Fruit fly (Drosophila melanogaster) whole organism, prepupa: ENCODE measurements around the gene Tm2.

Experiments
- Blimp-1 ChIP-seq: fragments of 200-800 bp; sonication (Bioruptor generic); optimal IDR thresholded peaks from 3 replicates; lab custom pipeline; 2017; ENCODE audit warnings: missing biosample characterization, missing genetic modification characterization, mild to moderate bottlenecking, moderate library complexity, missing genetic modification reagents
- CG10631 ChIP-seq: fragments of 200-800 bp; sonication (Bioruptor generic); optimal IDR thresholded peaks from 2 replicates; lab custom pipeline; 2016; ENCODE audit warnings: missing biosample characterization, missing genetic modification characterization
- CG11294 ChIP-seq: fragments of 200-800 bp; sonication (Bioruptor generic); IDR thresholded peaks from 2 replicates; pipeline ENCODE4 v1.3.6; 2022; ENCODE audit warnings: missing biosample characterization, missing genetic modification characterization
- CG11762 ChIP-seq: fragments of 200-800 bp; sonication (Bioruptor generic); optimal IDR thresholded peaks from 3 replicates; lab custom pipeline; 2016; ENCODE audit warnings: missing biosample characterization, missing genetic modification characterization; ENCODE audit not compliant: insufficient read depth
- CG11902 ChIP-seq: fragments of 200-800 bp; sonication (Bioruptor generic); optimal IDR thresholded peaks from 3 replicates; lab custom pipeline; 2016; ENCODE audit warnings: missing biosample characterization, missing genetic modification characterization
- CG15336 ChIP-seq: fragments of 200-800 bp; sonication (Bioruptor generic); IDR thresholded peaks from 2 replicates; pipeline ENCODE4 v1.3.6; 2022; ENCODE audit warnings: missing biosample characterization, missing genetic modification characterization
- CG1621 ChIP-seq: fragments of 200-800 bp; sonication (Bioruptor generic); optimal IDR thresholded peaks from 3 replicates; lab custom pipeline; 2018; ENCODE audit warnings: missing biosample characterization, mild to moderate bottlenecking, missing genetic modification characterization
- CG16779 ChIP-seq: fragments of 200-800 bp; sonication (Bioruptor generic); optimal IDR thresholded peaks from 3 replicates; lab custom pipeline; 2017; ENCODE audit warnings: missing biosample characterization, mild to moderate bottlenecking, missing genetic modification characterization
- CG3032 ChIP-seq: fragments of 200-800 bp; optimal IDR thresholded peaks from 2 replicates; lab custom pipeline; 2019; ENCODE audit warnings: missing biosample characterization, mild to moderate bottlenecking, missing genetic modification characterization, moderate library complexity
- CG31627 ChIP-seq: fragments of 200-800 bp; sonication (Bioruptor generic); optimal IDR thresholded peaks from 3 replicates; lab custom pipeline; 2016; ENCODE audit warnings: missing biosample characterization, missing genetic modification characterization
- CG34406 ChIP-seq: fragments of 200-800 bp; sonication (Bioruptor generic); optimal IDR thresholded peaks from 3 replicates; lab custom pipeline; 2016; ENCODE audit warnings: missing biosample characterization, missing genetic modification characterization
- CG3919 ChIP-seq: fragments of 200-800 bp; sonication (Bioruptor generic); optimal IDR thresholded peaks from 3 replicates; lab custom pipeline; 2016; ENCODE audit warnings: missing biosample characterization, missing genetic modification characterization
- CG4318 ChIP-seq: fragments of 200-800 bp; sonication (Bioruptor generic); optimal IDR thresholded peaks from 3 replicates; lab custom pipeline; 2017; ENCODE audit warnings: missing biosample characterization, mild to moderate bottlenecking, missing genetic modification characterization
- CG6163 ChIP-seq: fragments of 200-800 bp; sonication (Bioruptor generic); IDR thresholded peaks from 3 replicates; pipeline ENCODE4 v1.3.6; 2022; ENCODE audit warnings: missing biosample characterization, missing genetic modification characterization
- CG6792 ChIP-seq: fragments of 200-800 bp; sonication (Bioruptor generic); optimal IDR thresholded peaks from 3 replicates; lab custom pipeline; 2016; ENCODE audit warnings: missing biosample characterization, missing genetic modification characterization
- CG6808 ChIP-seq: fragments of 200-800 bp; sonication (Bioruptor generic); optimal IDR thresholded peaks from 3 replicates; lab custom pipeline; 2017; ENCODE audit warnings: missing biosample characterization, missing genetic modification characterization, mild to moderate bottlenecking, moderate library complexity, missing genetic modification reagents
- CG8119 ChIP-seq: fragments of 200-800 bp; sonication (Bioruptor generic); IDR thresholded peaks from 3 replicates; pipeline ENCODE4 v1.3.6; 2022; ENCODE audit warnings: missing biosample characterization, missing genetic modification characterization
- CG8319 ChIP-seq: fragments of 200-800 bp; sonication (Bioruptor generic); optimal IDR thresholded peaks from 3 replicates; lab custom pipeline; 2016; ENCODE audit warnings: missing biosample characterization, missing genetic modification characterization
- CG8632 ChIP-seq: fragments of 200-800 bp; sonication (Bioruptor generic); optimal IDR thresholded peaks from 3 replicates; lab custom pipeline; 2016; ENCODE audit warnings: missing biosample characterization, missing genetic modification characterization
- Eip78C ChIP-seq: fragments of 200-800 bp; sonication (Bioruptor generic); peaks from one replicate; lab custom pipeline; 2016; ENCODE audit warnings: missing biosample characterization, missing genetic modification characterization
- Eip93F ChIP-seq: fragments of 200-800 bp; sonication (Bioruptor generic); optimal IDR thresholded peaks from 2 replicates; lab custom pipeline; 2016; ENCODE audit warnings: missing biosample characterization, mild to moderate bottlenecking, missing genetic modification characterization
- Ets21C ChIP-seq: fragments of 200-800 bp; sonication (Bioruptor generic); optimal IDR thresholded peaks from 3 replicates; lab custom pipeline; 2016; ENCODE audit warnings: missing biosample characterization, missing genetic modification characterization
- Ets96B ChIP-seq: fragments of 200-800 bp; optimal IDR thresholded peaks from 2 replicates; lab custom pipeline; 2019; ENCODE audit warnings: missing biosample characterization, mild to moderate bottlenecking, missing genetic modification characterization, moderate library complexity
- Gug ChIP-seq: fragments of 200-800 bp; sonication (Bioruptor generic); IDR thresholded peaks from 2 replicates; pipeline ENCODE4 v1.3.6; 2022; ENCODE audit warnings: missing biosample characterization, missing genetic modification characterization
- Hr38 ChIP-seq: sonication (Bioruptor generic); optimal IDR thresholded peaks from 2 replicates; lab custom pipeline; 2016; ENCODE audit warnings: missing biosample characterization, missing genetic modification characterization
- Hr39 ChIP-seq: fragments of 200-800 bp; sonication (Bioruptor generic); optimal IDR thresholded peaks from 2 replicates; lab custom pipeline; 2016; ENCODE audit warnings: missing biosample characterization, missing genetic modification characterization
- Lpt ChIP-seq: fragments of 200-800 bp; sonication (Bioruptor generic); optimal IDR thresholded peaks from 3 replicates; lab custom pipeline; 2016; ENCODE audit warnings: missing biosample characterization, missing genetic modification characterization
- Met ChIP-seq: fragments of 200-800 bp; sonication (Bioruptor generic); optimal IDR thresholded peaks from 3 replicates; lab custom pipeline; 2016; ENCODE audit warnings: missing biosample characterization, missing genetic modification characterization
- Sox14 ChIP-seq: fragments of 200-800 bp; sonication (Bioruptor generic); optimal IDR thresholded peaks from 3 replicates; lab custom pipeline; 2016; ENCODE audit warnings: missing biosample characterization, missing genetic modification characterization
- achi ChIP-seq: fragments of 200-800 bp; sonication (Bioruptor generic); optimal IDR thresholded peaks from 3 replicates; lab custom pipeline; 2016; ENCODE audit warnings: missing biosample characterization, missing genetic modification characterization
- acj6 ChIP-seq: fragments of 200-800 bp; sonication (Bioruptor generic); optimal IDR thresholded peaks from 3 replicates; lab custom pipeline; 2016; ENCODE audit warnings: missing biosample characterization, missing genetic modification characterization
- cyc ChIP-seq: fragments of 200-800 bp; sonication (Bioruptor generic); optimal IDR thresholded peaks from 3 replicates; lab custom pipeline; 2016; ENCODE audit warnings: missing biosample characterization, missing genetic modification characterization
- dac ChIP-seq: fragments of 200-800 bp; sonication (Bioruptor generic); optimal IDR thresholded peaks from 2 replicates; lab custom pipeline; 2017; ENCODE audit warnings: missing biosample characterization, mild to moderate bottlenecking, missing genetic modification characterization
- dsx ChIP-seq: fragments of 200-800 bp; optimal IDR thresholded peaks from 3 replicates; lab custom pipeline; 2019; ENCODE audit warnings: missing biosample characterization, mild to moderate bottlenecking, missing genetic modification characterization, moderate library complexity; ENCODE audit not compliant: poor library complexity, severe bottlenecking
- fd59A ChIP-seq: fragments of 200-800 bp; sonication (Bioruptor generic); optimal IDR thresholded peaks from 2 replicates; lab custom pipeline; 2017; ENCODE audit warnings: missing biosample characterization, mild to moderate bottlenecking, missing genetic modification characterization, missing genetic modification reagents
- fd85E ChIP-seq: fragments of 200-800 bp; sonication (Bioruptor generic); optimal IDR thresholded peaks from 3 replicates; lab custom pipeline; 2016; ENCODE audit warnings: missing biosample characterization, missing genetic modification characterization
- fkh ChIP-seq: fragments of 200-800 bp; sonication (Bioruptor generic); optimal IDR thresholded peaks from 3 replicates; lab custom pipeline; 2017; ENCODE audit warnings: missing biosample characterization, mild to moderate bottlenecking, missing genetic modification characterization, moderate library complexity
- net ChIP-seq: fragments of 200-800 bp; sonication (Bioruptor generic); optimal IDR thresholded peaks from 3 replicates; lab custom pipeline; 2016; ENCODE audit warnings: missing biosample characterization, missing genetic modification characterization
- pdm3 ChIP-seq: fragments of 200-800 bp; sonication (Bioruptor generic); optimal IDR thresholded peaks from 3 replicates; lab custom pipeline; 2016; ENCODE audit warnings: missing biosample characterization, missing genetic modification characterization
- salr ChIP-seq, 2 experiments: fragments of 200-800 bp; sonication (Bioruptor generic); optimal IDR thresholded peaks; 3 replicates each; lab custom pipeline; 2016 to 2018; ENCODE audit warnings: missing biosample characterization in 2 of 2, missing genetic modification characterization in 2 of 2, mild to moderate bottlenecking in 1 of 2
- spab ChIP-seq: fragments of 200-800 bp; sonication (Bioruptor generic); optimal IDR thresholded peaks from 2 replicates; lab custom pipeline; 2017; ENCODE audit warnings: missing biosample characterization, mild to moderate bottlenecking, missing genetic modification characterization, missing genetic modification reagents
- ss ChIP-seq, 2 experiments: fragments of 200-800 bp; sonication (Bioruptor generic); optimal IDR thresholded peaks; 2 replicates in 1 of 2; 3 replicates in 1 of 2; lab custom pipeline; 2017 to 2018; ENCODE audit warnings: mild to moderate bottlenecking in 2 of 2, missing biosample characterization in 2 of 2, missing genetic modification characterization in 2 of 2, moderate library complexity in 1 of 2
- svp ChIP-seq: fragments of 200-800 bp; sonication (Bioruptor generic); peaks from one replicate; lab custom pipeline; 2016; ENCODE audit warnings: missing biosample characterization, missing genetic modification characterization
- topi ChIP-seq: fragments of 200-800 bp; sonication (Bioruptor generic); optimal IDR thresholded peaks from 3 replicates; lab custom pipeline; 2016; ENCODE audit warnings: missing biosample characterization, missing genetic modification characterization
- vri ChIP-seq: fragments of 200-800 bp; sonication (Bioruptor generic); optimal IDR thresholded peaks from 3 replicates; lab custom pipeline; 2016; ENCODE audit warnings: missing biosample characterization, mild to moderate bottlenecking, missing genetic modification characterization

Tm2 gene

dm6 chr3R:15277926-15278869 is 31.8 kb upstream of the Tm2 start, which contains the start of the genes MRG15 and Tm1 (continued):
- TF ChIP-seq CG8632 (GFP tag; lab: Kevin White, UChicago) (no peak), achi (GFP tag; lab: Kevin White, UChicago) (no peak), Ets21C (no peak)

DNA sequence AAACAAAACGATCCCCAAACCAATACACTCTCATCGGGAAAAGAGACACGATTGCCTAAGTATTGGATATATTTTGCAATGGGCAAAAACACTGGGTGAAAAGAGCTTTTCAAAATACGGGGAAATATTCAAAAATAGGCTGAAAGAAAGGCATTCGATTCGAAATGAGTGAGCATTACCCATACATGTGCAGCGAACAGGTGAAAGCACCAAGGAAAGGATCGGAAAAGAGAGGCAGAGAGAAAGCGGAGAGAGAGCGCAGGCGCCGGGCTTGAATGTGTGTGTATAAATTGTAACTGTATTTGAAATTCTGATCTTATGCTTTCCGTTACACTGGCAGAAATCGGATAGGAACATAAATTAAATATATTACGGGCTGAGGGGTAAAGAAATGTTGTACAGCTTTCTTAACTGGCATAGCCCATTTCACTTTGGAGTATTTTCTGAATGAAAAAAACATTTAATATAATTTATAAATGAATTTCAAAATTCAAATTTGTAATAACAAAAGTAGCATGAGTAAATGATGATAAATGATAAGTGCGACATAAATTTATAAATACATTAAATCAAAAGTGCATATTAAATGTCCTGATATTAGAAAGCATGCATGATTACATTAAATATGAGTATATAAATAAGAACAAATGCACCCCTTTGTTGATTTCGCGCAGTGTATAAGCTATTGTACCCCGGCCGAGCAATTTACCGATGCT is 29.2 kb upstream of the Tm2 start:
- TF ChIP-seq CG31627 (GFP tag; lab: Kevin White, UChicago) (peak; percentile 48), CG3032 (peak; percentile 18), CG8632 (GFP tag; lab: Kevin White, UChicago) (peak; percentile 66), fkh (GFP tag; lab: Kevin White, UChicago) (peak; percentile 46), CG6808 (GFP tag; lab: Kevin White, UChicago) (peak; percentile 17), Hr38 (GFP tag; lab: Kevin White, UChicago) (no peak), net (GFP tag; lab: Kevin White, UChicago) (peak; percentile 52), Gug (GFP tag; lab: Robert Waterston, UW) (peak; percentile 30; the same call in 1 of the 2 replicates), achi (GFP tag; lab: Kevin White, UChicago) (peak; percentile 63), Met (GFP tag; lab: Kevin White, UChicago) (peak; percentile 80), topi (GFP tag; lab: Kevin White, UChicago) (peak; percentile 73), Ets21C (peak; percentile 52), Ets96B (tag; lab: Kevin White, UChicago) (peak; percentile 9), dac (GFP tag; lab: Kevin White, UChicago) (peak; percentile 7), CG1621 (tag; lab: Kevin White, UChicago) (no peak), vri (GFP tag; lab: Kevin White, UChicago) (peak; percentile 7), Hr39 (GFP tag; lab: Kevin White, UChicago) (peak; percentile 48), Lpt (GFP tag; lab: Kevin White, UChicago) (peak; percentile 5), CG10631 (GFP tag; lab: Kevin White, UChicago) (peak; percentile 69), Eip78C (GFP tag; lab: Kevin White, UChicago) (peak; percentile 91), CG16779 (tag; lab: Kevin White, UChicago) (no peak), CG11902 (peak; percentile 39), dsx (GFP tag; lab: Kevin White, UChicago) (peak; percentile 15), spab (GFP tag; lab: Kevin White, UChicago) (peak; percentile 4), ss (GFP tag; optimal IDR thresholded peaks at IDR 0.05; lab: Kevin White, UChicago) (peak; percentile 4 to 33), pdm3 (GFP tag; lab: Kevin White, UChicago) (peak; percentile 67), CG11294 (GFP tag; lab: Robert Waterston, UW) (no peak), CG34406 (GFP tag; lab: Kevin White, UChicago) (peak; percentile 76), CG6792 (GFP tag; lab: Kevin White, UChicago) (peak; percentile 63), CG8319 (GFP tag; lab: Kevin White, UChicago) (peak; percentile 54), Eip93F (peak; percentile 70), svp (GFP tag; lab: Kevin White, UChicago) (peak; percentile 93), CG15336 (GFP tag; lab: Robert Waterston, UW) (peak; percentile 54; the same call in 1 of the 2 replicates), salr (GFP tag; optimal IDR thresholded peaks at IDR 0.05; lab: Kevin White, UChicago) (peak in 1 of 2 experiments; percentile 78), CG6163 (GFP tag; lab: Robert Waterston, UW) (0 out of 3 replicates have a peak, but pooled peaks have one; percentile 39), CG11762 (GFP tag; lab: Kevin White, UChicago) (peak; percentile 9), Sox14 (peak; percentile 57), CG3919 (peak; percentile 60), Blimp-1 (GFP tag; lab: Kevin White, UChicago) (peak; percentile 50), CG4318 (GFP tag; lab: Kevin White, UChicago) (peak; percentile 33), cyc (peak; percentile 72), fd85E (GFP tag; lab: Kevin White, UChicago) (no peak), acj6 (GFP tag; lab: Kevin White, UChicago) (peak; percentile 78), fd59A (GFP tag; lab: Kevin White, UChicago) (no peak), CG8119 (GFP tag; lab: Robert Waterston, UW) (peak; percentile 58)
